Fruit fly (Drosophila melanogaster) whole organism, embryonic: ENCODE data around the gene CG7101.

ENCODE experiments used
- Atf-2 ChIP-seq: fragments of 200-800 bp; sonication (Bioruptor generic); optimal IDR thresholded peaks from 2 replicates; lab custom pipeline; 2016; ENCODE audit warnings: missing biosample characterization, missing genetic modification characterization
- BEAF-32 ChIP-seq: fragments of 200-800 bp; sonication (Bioruptor generic); optimal IDR thresholded peaks from 3 replicates; lab custom pipeline; 2017; ENCODE audit warnings: missing biosample characterization, missing genetic modification characterization, mild to moderate bottlenecking, moderate library complexity, missing genetic modification reagents
- Bgb ChIP-seq: fragments of 200-800 bp; sonication (Bioruptor generic); IDR thresholded peaks from 2 replicates; pipeline ENCODE4 v1.3.6; 2022; ENCODE audit warnings: missing biosample characterization, missing genetic modification characterization; ENCODE audit not compliant: partially characterized antibody
- CG10321 ChIP-seq: fragments of 200-800 bp; sonication (Bioruptor generic); IDR thresholded peaks from 2 replicates; pipeline ENCODE4 v1.3.6; 2022; ENCODE audit warnings: missing biosample characterization, missing genetic modification characterization
- CG11398 ChIP-seq: fragments of 200-800 bp; sonication (Bioruptor generic); optimal IDR thresholded peaks from 2 replicates; lab custom pipeline; 2016; ENCODE audit warnings: missing biosample characterization, missing genetic modification characterization
- CG11723 ChIP-seq: fragments of 200-800 bp; sonication (Bioruptor generic); optimal IDR thresholded peaks from 2 replicates; lab custom pipeline; 2017; ENCODE audit warnings: missing biosample characterization, mild to moderate bottlenecking, missing genetic modification characterization
- CG13123 ChIP-seq: fragments of 200-800 bp; sonication (Bioruptor generic); optimal IDR thresholded peaks from 2 replicates; lab custom pipeline; 2016; ENCODE audit warnings: missing biosample characterization, missing genetic modification characterization
- CG13296 ChIP-seq: fragments of 200-800 bp; sonication (Bioruptor generic); optimal IDR thresholded peaks from 3 replicates; lab custom pipeline; 2018; ENCODE audit warnings: missing biosample characterization, mild to moderate bottlenecking, missing genetic modification characterization
- CG14667 ChIP-seq: fragments of 200-800 bp; sonication (Bioruptor generic); IDR thresholded peaks from 2 replicates; pipeline ENCODE4 v1.3.6; 2022; ENCODE audit warnings: missing biosample characterization, missing genetic modification characterization
- CG17359 ChIP-seq: fragments of 200-800 bp; sonication (Bioruptor generic); optimal IDR thresholded peaks from 3 replicates; lab custom pipeline; 2018; ENCODE audit warnings: missing biosample characterization, mild to moderate bottlenecking, missing genetic modification characterization, moderate library complexity
- CG17802 ChIP-seq: fragments of 200-800 bp; sonication (Bioruptor generic); optimal IDR thresholded peaks from 2 replicates; lab custom pipeline; 2018; ENCODE audit warnings: missing biosample characterization, mild to moderate bottlenecking, missing genetic modification characterization, moderate library complexity
- CG1792 ChIP-seq: fragments of 200-800 bp; sonication (Bioruptor generic); optimal IDR thresholded peaks from 2 replicates; lab custom pipeline; 2016; ENCODE audit warnings: missing biosample characterization, missing genetic modification characterization
- CG3163 ChIP-seq: fragments of 200-800 bp; sonication (Bioruptor generic); optimal IDR thresholded peaks from 3 replicates; lab custom pipeline; 2016; ENCODE audit warnings: missing biosample characterization, missing genetic modification characterization
- CG32532 ChIP-seq: fragments of 200-800 bp; sonication (Bioruptor generic); IDR thresholded peaks from 2 replicates; pipeline ENCODE4 v1.3.6; 2022; ENCODE audit warnings: missing biosample characterization, missing genetic modification characterization
- CG34422 ChIP-seq: fragments of 200-800 bp; sonication (Bioruptor generic); IDR thresholded peaks from 3 replicates; pipeline ENCODE4 v1.3.6; 2022; ENCODE audit warnings: missing biosample characterization, missing genetic modification characterization
- CG5180 ChIP-seq: fragments of 200-800 bp; sonication (Bioruptor generic); optimal IDR thresholded peaks from 3 replicates; lab custom pipeline; 2017; ENCODE audit warnings: missing biosample characterization, missing genetic modification characterization, mild to moderate bottlenecking, moderate library complexity, missing genetic modification reagents
- CG5245 ChIP-seq: fragments of 200-800 bp; sonication (Bioruptor generic); optimal IDR thresholded peaks from 3 replicates; lab custom pipeline; 2016; ENCODE audit warnings: missing biosample characterization, missing genetic modification characterization
- CG6813 ChIP-seq: fragments of 200-800 bp; sonication (Bioruptor generic); optimal IDR thresholded peaks from 2 replicates; lab custom pipeline; 2017; ENCODE audit warnings: missing biosample characterization, missing genetic modification characterization, mild to moderate bottlenecking, moderate library complexity, missing genetic modification reagents
- CG9609 ChIP-seq: fragments of 200-800 bp; sonication (Bioruptor generic); optimal IDR thresholded peaks from 3 replicates; lab custom pipeline; 2016; ENCODE audit warnings: missing biosample characterization, missing genetic modification characterization
- Dad ChIP-seq: fragments of 200-800 bp; sonication (Bioruptor generic); optimal IDR thresholded peaks from 3 replicates; lab custom pipeline; 2016; ENCODE audit warnings: missing biosample characterization, missing genetic modification characterization
- Dek ChIP-seq: fragments of 200-800 bp; sonication (Bioruptor generic); optimal IDR thresholded peaks from 3 replicates; lab custom pipeline; 2019; ENCODE audit warnings: missing biosample characterization, mild to moderate bottlenecking, missing genetic modification characterization, moderate library complexity
- Gsc ChIP-seq: fragments of 200-800 bp; sonication (Bioruptor generic); IDR thresholded peaks from 2 replicates; pipeline ENCODE4 v1.3.6; 2022; ENCODE audit warnings: missing biosample characterization, missing genetic modification characterization
- HLH3B ChIP-seq: fragments of 200-800 bp; sonication (Bioruptor generic); IDR thresholded peaks from 2 replicates; pipeline ENCODE4 v1.3.6; 2022; ENCODE audit warnings: missing biosample characterization, missing genetic modification characterization
- Hey ChIP-seq: fragments of 200-800 bp; sonication (Bioruptor generic); optimal IDR thresholded peaks from 3 replicates; lab custom pipeline; 2018; ENCODE audit warnings: missing biosample characterization, mild to moderate bottlenecking, missing genetic modification characterization
- HmgD ChIP-seq: fragments of 200-800 bp; sonication (Bioruptor generic); optimal IDR thresholded peaks from 3 replicates; lab custom pipeline; 2016; ENCODE audit warnings: missing biosample characterization, missing genetic modification characterization
- Hr39 ChIP-seq: fragments of >200 bp; optimal IDR thresholded peaks from 2 replicates; lab custom pipeline; 2017
- Hr78 ChIP-seq, 2 experiments: fragments of 200-800 bp in 1 of 2; fragments of >200 bp in 1 of 2; sonication (Bioruptor generic) in 1 of 2; optimal IDR thresholded peaks; 2 replicates each; lab custom pipeline; 2017 to 2019; ENCODE audit warnings: missing biosample characterization in 2 of 2, missing genetic modification characterization in 2 of 2, mild to moderate bottlenecking in 1 of 2, moderate library complexity in 1 of 2
- Jarid2 ChIP-seq: fragments of 200-800 bp; sonication (Bioruptor generic); optimal IDR thresholded peaks from 3 replicates; lab custom pipeline; 2017; ENCODE audit warnings: mild to moderate bottlenecking, missing biosample characterization, missing genetic modification reagents, missing genetic modification characterization
- Nf-YC ChIP-seq: fragments of 200-800 bp; optimal IDR thresholded peaks from 3 replicates; lab custom pipeline; 2019; ENCODE audit warnings: missing biosample characterization, mild to moderate bottlenecking, missing genetic modification characterization, moderate library complexity
- NfI ChIP-seq: fragments of 200-800 bp; sonication (Bioruptor generic); optimal IDR thresholded peaks from 3 replicates; lab custom pipeline; 2018; ENCODE audit warnings: missing biosample characterization, mild to moderate bottlenecking, missing genetic modification characterization, moderate library complexity
- Oli ChIP-seq: fragments of 200-800 bp; sonication (Bioruptor generic); optimal IDR thresholded peaks from 2 replicates; lab custom pipeline; 2018; ENCODE audit warnings: missing biosample characterization, mild to moderate bottlenecking, missing genetic modification characterization, moderate library complexity
- Spps ChIP-seq: fragments of 200-800 bp; sonication (Bioruptor generic); optimal IDR thresholded peaks from 2 replicates; lab custom pipeline; 2018; ENCODE audit warnings: missing biosample characterization, mild to moderate bottlenecking, missing genetic modification characterization
- Vsx1 ChIP-seq: fragments of 200-800 bp; sonication (Bioruptor generic); optimal IDR thresholded peaks from 2 replicates; lab custom pipeline; 2017; ENCODE audit warnings: missing biosample characterization, mild to moderate bottlenecking, missing genetic modification characterization, missing genetic modification reagents
- Xrp1 ChIP-seq: fragments of 200-800 bp; sonication (Bioruptor generic); IDR thresholded peaks from 2 replicates; pipeline ENCODE4 v1.3.6; 2022; ENCODE audit warnings: missing biosample characterization, missing genetic modification characterization
- ato ChIP-seq: fragments of 200-800 bp; sonication (Bioruptor generic); IDR thresholded peaks from 2 replicates; pipeline ENCODE4 v1.3.6; 2022; ENCODE audit warnings: missing biosample characterization, missing genetic modification characterization; ENCODE audit not compliant: partially characterized antibody
- bigmax ChIP-seq: fragments of 200-800 bp; sonication (Bioruptor generic); optimal IDR thresholded peaks from 2 replicates; lab custom pipeline; 2018; ENCODE audit warnings: missing biosample characterization, mild to moderate bottlenecking, missing genetic modification characterization
- caup ChIP-seq: fragments of 200-800 bp; sonication (Bioruptor generic); optimal IDR thresholded peaks from 3 replicates; lab custom pipeline; 2017; ENCODE audit warnings: missing biosample characterization, mild to moderate bottlenecking, missing genetic modification characterization, moderate library complexity; ENCODE audit not compliant: severe bottlenecking
- cwo ChIP-seq: fragments of 200-800 bp; sonication (Bioruptor generic); optimal IDR thresholded peaks from 3 replicates; lab custom pipeline; 2017; ENCODE audit warnings: missing biosample characterization, missing genetic modification characterization, mild to moderate bottlenecking, moderate library complexity, missing genetic modification reagents
- ems ChIP-seq: fragments of 200-800 bp; sonication (Bioruptor generic); optimal IDR thresholded peaks from 3 replicates; lab custom pipeline; 2016; ENCODE audit warnings: missing biosample characterization, missing genetic modification characterization
- ewg ChIP-seq: fragments of 200-800 bp; sonication (Bioruptor generic); optimal IDR thresholded peaks from 3 replicates; lab custom pipeline; 2017; ENCODE audit warnings: mild to moderate bottlenecking, missing biosample characterization, missing genetic modification reagents, missing genetic modification characterization
- fd3F ChIP-seq: fragments of 200-800 bp; sonication (Bioruptor generic); optimal IDR thresholded peaks from 2 replicates; lab custom pipeline; 2018; ENCODE audit warnings: missing biosample characterization, mild to moderate bottlenecking, missing genetic modification characterization, moderate library complexity
- gem ChIP-seq: fragments of 200-800 bp; sonication (Bioruptor generic); optimal IDR thresholded peaks from 2 replicates; lab custom pipeline; 2019; ENCODE audit warnings: missing biosample characterization, mild to moderate bottlenecking, missing genetic modification characterization, moderate library complexity
- nerfin-2 ChIP-seq: fragments of 200-800 bp; sonication (Bioruptor generic); IDR thresholded peaks from 2 replicates; pipeline ENCODE4 v1.3.6; 2022; ENCODE audit warnings: missing biosample characterization, missing genetic modification characterization; ENCODE audit not compliant: partially characterized antibody
- pfk ChIP-seq: fragments of 200-800 bp; sonication (Bioruptor generic); optimal IDR thresholded peaks from 2 replicates; lab custom pipeline; 2018; ENCODE audit warnings: missing biosample characterization, mild to moderate bottlenecking, missing genetic modification characterization, moderate library complexity
- pros ChIP-seq: fragments of 200-800 bp; sonication (Bioruptor generic); optimal IDR thresholded peaks from 3 replicates; lab custom pipeline; 2019; ENCODE audit warnings: missing biosample characterization, mild to moderate bottlenecking, missing genetic modification characterization, moderate library complexity
- tgo ChIP-seq: fragments of 200-800 bp; sonication (Bioruptor generic); IDR thresholded peaks from 3 replicates; pipeline ENCODE4 v1.3.6; 2022; ENCODE audit warnings: missing biosample characterization, missing genetic modification characterization
- tll ChIP-seq, 2 experiments: fragments of 200-800 bp in 1 of 2; fragments of >200 bp in 1 of 2; sonication (Bioruptor generic) in 1 of 2; optimal IDR thresholded peaks; 2 replicates each; lab custom pipeline; 2017 to 2019; ENCODE audit warnings: missing biosample characterization in 2 of 2, missing genetic modification characterization in 2 of 2, mild to moderate bottlenecking in 1 of 2, moderate library complexity in 1 of 2
- z ChIP-seq: fragments of 200-800 bp; sonication (Bioruptor generic); IDR thresholded peaks from 3 replicates; pipeline ENCODE4 v1.3.6; 2022; ENCODE audit warnings: missing biosample characterization, missing genetic modification characterization

Gene CG7101

DNA sequence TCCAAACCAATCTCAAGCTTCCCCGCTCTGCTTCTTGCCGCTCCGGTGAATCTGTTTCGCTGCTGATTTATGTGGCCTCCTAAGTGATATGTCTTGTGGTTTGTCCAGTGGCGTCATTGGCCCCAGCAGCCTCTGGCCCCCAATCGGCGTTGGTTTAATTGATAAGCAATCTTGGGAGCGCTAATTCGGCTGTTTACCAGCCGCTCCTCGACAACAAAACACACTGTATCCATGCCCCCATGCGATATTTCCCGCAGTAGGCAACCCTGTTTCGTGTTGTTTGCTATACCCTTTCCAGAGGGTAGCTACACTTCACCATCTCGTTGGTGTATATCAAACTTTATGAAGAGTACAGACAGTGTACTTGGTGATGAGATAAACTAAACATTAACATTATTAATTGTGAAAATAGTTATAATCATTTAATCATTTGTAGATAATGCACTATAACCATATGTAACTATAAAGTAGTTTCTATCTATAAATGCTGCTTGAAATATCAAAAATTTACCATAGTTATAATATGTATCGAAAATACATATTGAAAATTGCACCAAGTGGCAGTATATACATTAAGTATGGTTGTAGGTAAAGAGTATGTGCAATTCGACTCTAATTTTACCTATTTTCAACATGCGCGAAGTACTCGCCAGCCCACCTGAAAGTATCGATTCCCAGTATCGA, 18.1 kb downstream of the CG7101 start, which contains the start of gene shop (continued):
- TF ChIP-seq Hr78 (GFP tag; optimal IDR thresholded peaks at IDR 0.05; lab: Kevin White, UChicago) (peak in 1 of 2 experiments; percentile 63), Nf-YC (tag; lab: Kevin White, UChicago) (peak; percentile 80), CG5245 (GFP tag; lab: Kevin White, UChicago) (peak; percentile 77), CG13123 (GFP tag; lab: Kevin White, UChicago) (peak; percentile 72), pros (GFP tag; lab: Kevin White, UChicago) (no peak), Vsx1 (GFP tag; lab: Kevin White, UChicago) (peak; percentile 69), ato (GFP tag; lab: Robert Waterston, UW) (no peak), gem (tag; lab: Kevin White, UChicago) (peak; percentile 93), CG1792 (peak; percentile 54), CG13296 (GFP tag; lab: Kevin White, UChicago) (peak; percentile 83), CG10321 (GFP tag; lab: Robert Waterston, UW) (no peak), Xrp1 (GFP tag; lab: Robert Waterston, UW) (peak; percentile 73), HmgD (GFP tag; lab: Kevin White, UChicago) (no peak), cwo (GFP tag; lab: Kevin White, UChicago) (peak; percentile 82), CG11398 (GFP tag; lab: Kevin White, UChicago) (peak; percentile 13), pfk (GFP tag; lab: Kevin White, UChicago) (no peak), CG34422 (GFP tag; lab: Robert Waterston, UW) (peak; percentile 96), CG6813 (GFP tag; lab: Kevin White, UChicago) (peak; percentile 55), bigmax (GFP tag; lab: Kevin White, UChicago) (no peak), ewg (GFP tag; lab: Kevin White, UChicago) (peak; percentile 75), Gsc (peak; percentile 36; the same call in 1 of the 2 replicates), Hey (peak; percentile 2), BEAF-32 (GFP tag; lab: Kevin White, UChicago) (peak; percentile 74), fd3F (GFP tag; lab: Kevin White, UChicago) (peak; percentile 79), nerfin-2 (no peak), Spps (tag; lab: Kevin White, UChicago) (peak; percentile 49), caup (peak; percentile 68), Bgb (GFP tag; lab: Robert Waterston, UW) (peak; percentile 64), Jarid2 (peak; percentile 52), CG17359 (tag; lab: Kevin White, UChicago) (peak; percentile 78), Atf-2 (peak; percentile 61), CG3163 (GFP tag; lab: Kevin White, UChicago) (peak; percentile 26), CG11723 (peak; percentile 80), HLH3B (GFP tag; lab: Robert Waterston, UW) (peak; percentile 57; the same call in 1 of the 2 replicates), z (GFP tag; lab: Robert Waterston, UW) (no peak), CG32532 (peak; percentile 63; the same call in 1 of the 2 replicates), CG17802 (tag; lab: Kevin White, UChicago) (peak; percentile 25), tll (GFP tag; optimal IDR thresholded peaks at IDR 0.05; lab: Kevin White, UChicago) (no peak), CG9609 (peak; percentile 64), ems (GFP tag; lab: Kevin White, UChicago) (peak; percentile 68), Dek (tag; lab: Kevin White, UChicago) (peak; percentile 86), Hr39 (lab: Kevin White, UChicago) (no peak), NfI (GFP tag; lab: Kevin White, UChicago) (peak; percentile 86), Oli (tag; lab: Kevin White, UChicago) (peak; percentile 91), Dad (peak; percentile 21), CG5180 (peak; percentile 77), tgo (peak; percentile 73), CG14667 (GFP tag; lab: Robert Waterston, UW) (peak; percentile 63)
